Fruit fly (Drosophila melanogaster) whole organism, embryonic: ENCODE results near the gene nxf2.

Experiments used
- Atf-2 ChIP-seq: fragments of 200-800 bp; sonication (Bioruptor generic); optimal IDR thresholded peaks from 2 replicates; lab custom pipeline; 2016; ENCODE audit warnings: missing biosample characterization, missing genetic modification characterization
- Atf6 ChIP-seq: fragments of 200-800 bp; sonication (Bioruptor generic); IDR thresholded peaks from 2 replicates; pipeline ENCODE4 v1.3.6; 2022; ENCODE audit warnings: missing biosample characterization, missing genetic modification characterization
- C15 ChIP-seq: fragments of 200-800 bp; sonication (Bioruptor generic); IDR thresholded peaks from 3 replicates; pipeline ENCODE4 v1.3.6; 2022; ENCODE audit warnings: missing biosample characterization, missing genetic modification characterization
- CG10267 ChIP-seq: fragments of 200-800 bp; sonication (Bioruptor generic); optimal IDR thresholded peaks from 2 replicates; lab custom pipeline; 2018; ENCODE audit warnings: missing biosample characterization, mild to moderate bottlenecking, missing genetic modification characterization, moderate library complexity
- CG10654 ChIP-seq: fragments of 200-800 bp; sonication (Bioruptor generic); optimal IDR thresholded peaks from 2 replicates; lab custom pipeline; 2016; ENCODE audit warnings: missing biosample characterization, missing genetic modification characterization
- CG11504 ChIP-seq: fragments of 200-800 bp; sonication (Bioruptor generic); optimal IDR thresholded peaks from 3 replicates; lab custom pipeline; 2019; ENCODE audit warnings: missing biosample characterization, mild to moderate bottlenecking, missing genetic modification characterization, moderate library complexity
- CG11695 ChIP-seq: fragments of 200-800 bp; sonication (Bioruptor generic); IDR thresholded peaks from 3 replicates; pipeline ENCODE4 v1.3.6; 2022; ENCODE audit warnings: missing biosample characterization, missing genetic modification characterization
- CG15601 ChIP-seq: fragments of 200-800 bp; sonication (Bioruptor generic); optimal IDR thresholded peaks from 3 replicates; lab custom pipeline; 2019; ENCODE audit warnings: missing biosample characterization, mild to moderate bottlenecking, missing genetic modification characterization, moderate library complexity
- CG2120 ChIP-seq: fragments of 200-800 bp; sonication (Bioruptor generic); optimal IDR thresholded peaks from 3 replicates; lab custom pipeline; 2016; ENCODE audit warnings: missing biosample characterization, missing genetic modification characterization
- CG2202 ChIP-seq: fragments of 200-800 bp; sonication (Bioruptor generic); optimal IDR thresholded peaks from 2 replicates; lab custom pipeline; 2018; ENCODE audit warnings: missing biosample characterization, mild to moderate bottlenecking, missing genetic modification characterization
- CG31224 ChIP-seq: fragments of 200-800 bp; sonication (Bioruptor generic); IDR thresholded peaks from 2 replicates; pipeline ENCODE4 v1.3.6; 2022; ENCODE audit warnings: missing biosample characterization, missing genetic modification characterization
- CG31441 ChIP-seq: fragments of 200-800 bp; sonication (Bioruptor generic); IDR thresholded peaks from 2 replicates; pipeline ENCODE4 v1.3.6; 2022; ENCODE audit warnings: missing biosample characterization, missing genetic modification characterization
- CG34422 ChIP-seq: fragments of 200-800 bp; sonication (Bioruptor generic); IDR thresholded peaks from 3 replicates; pipeline ENCODE4 v1.3.6; 2022; ENCODE audit warnings: missing biosample characterization, missing genetic modification characterization
- CG42726 ChIP-seq: fragments of 200-800 bp; sonication (Bioruptor generic); IDR thresholded peaks from 2 replicates; pipeline ENCODE4 v1.3.6; 2022; ENCODE audit warnings: missing biosample characterization, missing genetic modification characterization; ENCODE audit not compliant: partially characterized antibody
- CG6272 ChIP-seq: fragments of 200-800 bp; sonication (Bioruptor generic); IDR thresholded peaks from 2 replicates; pipeline ENCODE4 v1.3.6; 2022; ENCODE audit warnings: missing biosample characterization, missing genetic modification characterization
- CG6854 ChIP-seq: fragments of 200-800 bp; sonication (Bioruptor generic); optimal IDR thresholded peaks from 3 replicates; lab custom pipeline; 2017; ENCODE audit warnings: missing biosample characterization, mild to moderate bottlenecking, missing genetic modification characterization
- CG7839 ChIP-seq: fragments of 200-800 bp; sonication (Bioruptor generic); optimal IDR thresholded peaks from 3 replicates; lab custom pipeline; 2018; ENCODE audit warnings: missing biosample characterization, mild to moderate bottlenecking, missing genetic modification characterization, moderate library complexity
- CG8281 ChIP-seq: fragments of 200-800 bp; sonication (Bioruptor generic); optimal IDR thresholded peaks from 2 replicates; lab custom pipeline; 2018; ENCODE audit warnings: missing biosample characterization, mild to moderate bottlenecking, missing genetic modification characterization, moderate library complexity
- CG8924 ChIP-seq: fragments of 200-800 bp; optimal IDR thresholded peaks from 3 replicates; lab custom pipeline; 2019; ENCODE audit warnings: missing biosample characterization, mild to moderate bottlenecking, missing genetic modification characterization, moderate library complexity
- CG9727 ChIP-seq: fragments of 200-800 bp; sonication (Bioruptor generic); optimal IDR thresholded peaks from 3 replicates; lab custom pipeline; 2017; ENCODE audit warnings: missing biosample characterization, mild to moderate bottlenecking, missing genetic modification characterization
- CHES-1-like ChIP-seq: fragments of 200-800 bp; sonication (Bioruptor generic); optimal IDR thresholded peaks from 2 replicates; lab custom pipeline; 2016; ENCODE audit warnings: missing biosample characterization, missing genetic modification characterization
- CrebB ChIP-seq: fragments of 200-800 bp; sonication (Bioruptor generic); optimal IDR thresholded peaks from 3 replicates; lab custom pipeline; 2018; ENCODE audit warnings: missing biosample characterization, mild to moderate bottlenecking, missing genetic modification characterization
- Dip3 ChIP-seq: fragments of 200-800 bp; sonication (Bioruptor generic); optimal IDR thresholded peaks from 3 replicates; lab custom pipeline; 2016; ENCODE audit warnings: missing biosample characterization, missing genetic modification characterization
- E2f2 ChIP-seq: fragments of 200-800 bp; sonication (Bioruptor generic); IDR thresholded peaks from 2 replicates; pipeline ENCODE4 v1.3.6; 2022; ENCODE audit warnings: missing biosample characterization, missing genetic modification characterization
- Ets97D ChIP-seq: fragments of 200-800 bp; sonication (Bioruptor generic); optimal IDR thresholded peaks from 3 replicates; lab custom pipeline; 2016; ENCODE audit warnings: missing biosample characterization, missing genetic modification characterization
- Gug ChIP-seq: fragments of 200-800 bp; sonication (Bioruptor generic); IDR thresholded peaks from 4 replicates; pipeline ENCODE4 v1.3.6; 2022; ENCODE audit warnings: missing biosample characterization, missing genetic modification characterization
- Hsf ChIP-seq: fragments of 200-800 bp; sonication (Bioruptor generic); optimal IDR thresholded peaks from 3 replicates; lab custom pipeline; 2016; ENCODE audit warnings: missing biosample characterization, missing genetic modification characterization
- Lhr ChIP-seq: fragments of 200-800 bp; sonication (Bioruptor generic); optimal IDR thresholded peaks from 3 replicates; lab custom pipeline; 2017; ENCODE audit warnings: mild to moderate bottlenecking, missing biosample characterization, missing genetic modification reagents, missing genetic modification characterization
- Max ChIP-seq: fragments of 200-800 bp; sonication (Bioruptor generic); optimal IDR thresholded peaks from 2 replicates; lab custom pipeline; 2016; ENCODE audit warnings: missing biosample characterization, mild to moderate bottlenecking, missing genetic modification characterization
- Nf-YC ChIP-seq: fragments of 200-800 bp; optimal IDR thresholded peaks from 3 replicates; lab custom pipeline; 2019; ENCODE audit warnings: missing biosample characterization, mild to moderate bottlenecking, missing genetic modification characterization, moderate library complexity
- Scr ChIP-seq: fragments of 200-800 bp; sonication (Bioruptor generic); IDR thresholded peaks from 2 replicates; pipeline ENCODE4 v1.3.6; 2022; ENCODE audit warnings: missing biosample characterization, missing genetic modification characterization; ENCODE audit not compliant: partially characterized antibody
- Xrp1 ChIP-seq: fragments of 200-800 bp; sonication (Bioruptor generic); IDR thresholded peaks from 2 replicates; pipeline ENCODE4 v1.3.6; 2022; ENCODE audit warnings: missing biosample characterization, missing genetic modification characterization
- al ChIP-seq: fragments of 200-800 bp; sonication (Bioruptor generic); IDR thresholded peaks from 2 replicates; pipeline ENCODE4 v1.3.6; 2022; ENCODE audit warnings: missing biosample characterization, missing genetic modification characterization
- cato ChIP-seq: fragments of 200-800 bp; sonication (Bioruptor generic); optimal IDR thresholded peaks from 2 replicates; lab custom pipeline; 2016; ENCODE audit warnings: missing biosample characterization, missing genetic modification characterization, borderline replicate concordance
- chinmo ChIP-seq: fragments of 200-800 bp; sonication (Bioruptor generic); IDR thresholded peaks from 4 replicates; pipeline ENCODE4 v1.3.6; 2022; ENCODE audit warnings: missing biosample characterization, missing genetic modification characterization; ENCODE audit not compliant: partially characterized antibody
- crol ChIP-seq: fragments of 200-800 bp; sonication (Bioruptor generic); IDR thresholded peaks from 2 replicates; pipeline ENCODE4 v1.3.6; 2022; ENCODE audit warnings: missing biosample characterization, missing genetic modification characterization
- danr ChIP-seq: fragments of 200-800 bp; sonication (Bioruptor generic); IDR thresholded peaks from 2 replicates; pipeline ENCODE4 v1.3.6; 2022; ENCODE audit warnings: missing biosample characterization, missing genetic modification characterization
- gem ChIP-seq: fragments of 200-800 bp; sonication (Bioruptor generic); optimal IDR thresholded peaks from 2 replicates; lab custom pipeline; 2019; ENCODE audit warnings: missing biosample characterization, mild to moderate bottlenecking, missing genetic modification characterization, moderate library complexity
- grau ChIP-seq: fragments of 200-800 bp; optimal IDR thresholded peaks from 3 replicates; lab custom pipeline; 2019; ENCODE audit warnings: missing biosample characterization, mild to moderate bottlenecking, missing genetic modification characterization, moderate library complexity
- lmd ChIP-seq: fragments of 200-800 bp; sonication (Bioruptor generic); IDR thresholded peaks from 2 replicates; pipeline ENCODE4 v1.3.6; 2022; ENCODE audit warnings: missing biosample characterization, missing genetic modification characterization
- nmo ChIP-seq: fragments of 200-800 bp; sonication (Bioruptor generic); optimal IDR thresholded peaks from 2 replicates; lab custom pipeline; 2018; ENCODE audit warnings: missing biosample characterization, mild to moderate bottlenecking, missing genetic modification characterization, moderate library complexity
- oc ChIP-seq: fragments of 200-800 bp; sonication (Bioruptor generic); optimal IDR thresholded peaks from 2 replicates; lab custom pipeline; 2018; ENCODE audit warnings: missing biosample characterization, mild to moderate bottlenecking, missing genetic modification characterization, moderate library complexity
- pfk ChIP-seq: fragments of 200-800 bp; sonication (Bioruptor generic); optimal IDR thresholded peaks from 2 replicates; lab custom pipeline; 2018; ENCODE audit warnings: missing biosample characterization, mild to moderate bottlenecking, missing genetic modification characterization, moderate library complexity
- repo ChIP-seq: fragments of 200-800 bp; sonication (Bioruptor generic); optimal IDR thresholded peaks from 2 replicates; lab custom pipeline; 2016; ENCODE audit warnings: missing biosample characterization, missing genetic modification characterization
- scrt ChIP-seq: fragments of 200-800 bp; sonication (Bioruptor generic); optimal IDR thresholded peaks from 2 replicates; lab custom pipeline; 2018; ENCODE audit warnings: missing biosample characterization, mild to moderate bottlenecking, missing genetic modification characterization, moderate library complexity
- sens ChIP-seq: fragments of 200-800 bp; sonication (Bioruptor generic); peaks from one replicate; lab custom pipeline; 2016; ENCODE audit warnings: missing biosample characterization, missing genetic modification characterization
- sisA ChIP-seq: fragments of 200-800 bp; sonication (Bioruptor generic); IDR thresholded peaks from 2 replicates; pipeline ENCODE4 v1.3.6; 2022; ENCODE audit warnings: missing biosample characterization, missing genetic modification characterization
- slp2 ChIP-seq: fragments of 200-800 bp; sonication (Bioruptor generic); optimal IDR thresholded peaks from 2 replicates; lab custom pipeline; 2016; ENCODE audit warnings: missing biosample characterization, missing genetic modification characterization
- tio ChIP-seq: fragments of 200-800 bp; sonication (Bioruptor generic); optimal IDR thresholded peaks from 2 replicates; lab custom pipeline; 2017; ENCODE audit warnings: missing biosample characterization, missing genetic modification characterization, inconsistent platforms
- ttk ChIP-seq: fragments of 200-800 bp; sonication (Bioruptor generic); IDR thresholded peaks from 2 replicates; pipeline ENCODE4 v2.1.2; 2022; ENCODE audit warnings: missing biosample characterization, missing genetic modification characterization
- twi ChIP-seq: fragments of 200-800 bp; optimal IDR thresholded peaks from 2 replicates; lab custom pipeline; 2019; ENCODE audit warnings: missing biosample characterization, mild to moderate bottlenecking, missing genetic modification characterization, moderate library complexity
- zfh2 ChIP-seq: fragments of 200-800 bp; sonication (Bioruptor generic); optimal IDR thresholded peaks from 2 replicates; lab custom pipeline; 2016; ENCODE audit warnings: missing biosample characterization, missing genetic modification characterization

Gene nxf2

DNA sequence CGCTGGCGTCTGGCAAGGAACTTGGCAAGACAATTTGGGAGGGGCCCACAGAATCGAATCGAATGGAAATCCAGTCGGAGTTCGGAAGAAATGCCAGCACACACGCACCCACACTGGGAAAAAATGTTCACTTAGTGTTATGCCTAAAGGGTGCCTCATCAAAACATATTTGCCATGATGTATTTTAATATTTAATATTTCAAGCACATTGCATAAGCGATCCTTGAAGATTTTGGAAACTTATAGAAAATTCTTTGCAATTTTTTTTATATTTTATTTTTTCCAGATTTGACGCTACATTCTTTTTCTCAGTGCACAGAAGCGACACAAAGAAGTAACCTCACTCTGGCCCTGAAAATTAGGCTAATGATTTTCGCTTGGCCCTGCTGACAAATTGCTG lies 14.0 kb downstream of the nxf2 start (continued):
- TF ChIP-seq nmo (GFP tag; lab: Kevin White, UChicago): peak; percentile 13
- no peak for TF ChIP-seq cato
- TF ChIP-seq Atf-2 (GFP tag; lab: Kevin White, UChicago): no peak
- TF ChIP-seq gem: peak; percentile 30
- no peak for TF ChIP-seq crol
- no peak for TF ChIP-seq tio (GFP tag; lab: Kevin White, UChicago)
- no peak for TF ChIP-seq Max
- TF ChIP-seq C15: no peak
- no peak for TF ChIP-seq danr (GFP tag; lab: Robert Waterston, UW)
- no peak for TF ChIP-seq CHES-1-like
- no peak for TF ChIP-seq CG10267 (tag; lab: Kevin White, UChicago)
- TF ChIP-seq Dip3 (GFP tag; lab: Kevin White, UChicago): no peak
- no peak for TF ChIP-seq CG2202 (tag; lab: Kevin White, UChicago)
- TF ChIP-seq Lhr: no peak
- no peak for TF ChIP-seq CG34422 (GFP tag; lab: Robert Waterston, UW)
- TF ChIP-seq oc: no peak
- no peak for TF ChIP-seq Gug (GFP tag; lab: Robert Waterston, UW)
- no peak for TF ChIP-seq sisA (GFP tag; lab: Robert Waterston, UW)
- no peak for TF ChIP-seq slp2 (GFP tag; lab: Kevin White, UChicago)
- TF ChIP-seq Ets97D: no peak
- peak; percentile 22 for TF ChIP-seq CG7839 (tag; lab: Kevin White, UChicago)
- TF ChIP-seq chinmo (GFP tag; lab: Robert Waterston, UW): no peak
- TF ChIP-seq Nf-YC: no peak
- TF ChIP-seq E2f2 (GFP tag; lab: Robert Waterston, UW): no peak
- no peak for TF ChIP-seq CG8281 (tag; lab: Kevin White, UChicago)
- no peak for TF ChIP-seq repo (GFP tag; lab: Kevin White, UChicago)
- TF ChIP-seq Atf6 (GFP tag; lab: Robert Waterston, UW): peak; percentile 25; the same call in 1 of the 2 replicates
- peak; percentile 11 for TF ChIP-seq CG9727
- no peak for TF ChIP-seq CG42726 (GFP tag; lab: Robert Waterston, UW)
- no peak for TF ChIP-seq CG11695 (GFP tag; lab: Robert Waterston, UW)
- peak; percentile 39 for TF ChIP-seq CG11504 (tag; lab: Kevin White, UChicago)
- TF ChIP-seq CG15601 (tag; lab: Kevin White, UChicago): no peak
- no peak for TF ChIP-seq grau (tag; lab: Kevin White, UChicago)
- no peak for TF ChIP-seq CG31224 (GFP tag; lab: Robert Waterston, UW)
- no peak for TF ChIP-seq ttk
- no peak for TF ChIP-seq CG2120 (GFP tag; lab: Kevin White, UChicago)
- TF ChIP-seq lmd (GFP tag; lab: Robert Waterston, UW): peak; percentile 32; the same call in 1 of the 2 replicates
- no peak for TF ChIP-seq CG6272 (GFP tag; lab: Robert Waterston, UW)
- no peak for TF ChIP-seq Scr (GFP tag; lab: Robert Waterston, UW)
- TF ChIP-seq CG8924 (tag; lab: Kevin White, UChicago): no peak
- peak; percentile 68 for TF ChIP-seq sens (GFP tag; lab: Kevin White, UChicago)
- no peak for TF ChIP-seq al (GFP tag; lab: Robert Waterston, UW)
- TF ChIP-seq CG10654 (GFP tag; lab: Kevin White, UChicago): no peak
- no peak for TF ChIP-seq scrt (GFP tag; lab: Kevin White, UChicago)
- no peak for TF ChIP-seq twi (tag; lab: Kevin White, UChicago)
- no peak for TF ChIP-seq zfh2 (GFP tag; lab: Kevin White, UChicago)
- TF ChIP-seq Hsf (GFP tag; lab: Kevin White, UChicago): peak; percentile 12
- no peak for TF ChIP-seq pfk (GFP tag; lab: Kevin White, UChicago)
- no peak for TF ChIP-seq CrebB (tag; lab: Kevin White, UChicago)
- TF ChIP-seq CG31441 (GFP tag; lab: Robert Waterston, UW): 0 out of 2 replicates have a peak, but pooled peaks have one; percentile 32
- no peak for TF ChIP-seq CG6854 (GFP tag; lab: Kevin White, UChicago)
- TF ChIP-seq Xrp1 (GFP tag; lab: Robert Waterston, UW): peak; percentile 51; the same call in 1 of the 2 replicates
